Fruit fly (Drosophila melanogaster): ENCODE measurements around the gene CG12985.

CG12985 gene

dm6 chrX:17841923-17842322 is 41.6 kb upstream of the CG12985 start, which contains the start of gene Taf9 (continued):
- TF ChIP-seq pita (GFP tag; optimal IDR thresholded peaks at IDR 0.05), result no peak
- TF ChIP-seq CG18619 (GFP tag; optimal IDR thresholded peaks at IDR 0.05), result no peak
- no peak for TF ChIP-seq CG7987 (GFP tag; optimal IDR thresholded peaks at IDR 0.05)
- TF ChIP-seq CG14860 (GFP tag; IDR thresholded peaks at IDR 0.05; ENCODE audit: partially characterized antibody), result peak; percentile 67
- peak; percentile 53 for TF ChIP-seq CG12659 (GFP tag; optimal IDR thresholded peaks at IDR 0.05)
- TF ChIP-seq CG10267 (tag; optimal IDR thresholded peaks at IDR 0.05), result peak; percentile 87
- peak; percentile 60; the same call in 2 of the 3 replicates for TF ChIP-seq mld (GFP tag; IDR thresholded peaks at IDR 0.05; ENCODE audit: partially characterized antibody)
- TF ChIP-seq CG12391 (tag; optimal IDR thresholded peaks at IDR 0.05), result no peak
- peak; percentile 56 for TF ChIP-seq CG1603 (tag; optimal IDR thresholded peaks at IDR 0.05)
- TF ChIP-seq row (GFP tag; IDR thresholded peaks at IDR 0.05), result peak; percentile 28; the same call in 1 of the 3 replicates
- no peak for TF ChIP-seq psq (GFP tag; optimal IDR thresholded peaks at IDR 0.05)
- TF ChIP-seq CG4404 (GFP tag; IDR thresholded peaks at IDR 0.05), result no peak
- no peak for TF ChIP-seq Dip2 (GFP tag; IDR thresholded peaks at IDR 0.05)
- peak; percentile 94 for TF ChIP-seq Ets65A (GFP tag)
- no peak for TF ChIP-seq mam (GFP tag; optimal IDR thresholded peaks at IDR 0.05)
- no peak for TF ChIP-seq ssp (GFP tag; IDR thresholded peaks at IDR 0.05)
- peak; percentile 85 for TF ChIP-seq CG7963 (GFP tag; IDR thresholded peaks at IDR 0.05; ENCODE audit: partially characterized antibody)
- TF ChIP-seq Awh (GFP tag; IDR thresholded peaks at IDR 0.05), result no peak
- no peak for TF ChIP-seq jing (GFP tag; optimal IDR thresholded peaks at IDR 0.05)
- TF ChIP-seq inv (GFP tag; IDR thresholded peaks at IDR 0.05; ENCODE audit: partially characterized antibody), result peak; percentile 75
- peak; percentile 59 for TF ChIP-seq CG15601 (tag; optimal IDR thresholded peaks at IDR 0.05)
- peak; percentile 93 for TF ChIP-seq CG6791 (GFP tag; IDR thresholded peaks at IDR 0.05; ENCODE audit: partially characterized antibody)
- peak; percentile 29 for TF ChIP-seq CG14710 (tag; optimal IDR thresholded peaks at IDR 0.05)
- peak; percentile 79 for TF ChIP-seq CG3847 (GFP tag; IDR thresholded peaks at IDR 0.05)
- peak; percentile 51 for TF ChIP-seq Sin3A (optimal IDR thresholded peaks at IDR 0.05)
- peak; percentile 95 for TF ChIP-seq CG13287 (GFP tag; IDR thresholded peaks at IDR 0.05; ENCODE audit: partially characterized antibody)
- TF ChIP-seq bsh (GFP tag; optimal IDR thresholded peaks at IDR 0.05), result no peak
- TF ChIP-seq chn (GFP tag; optimal IDR thresholded peaks at IDR 0.05), result no peak
- no peak for TF ChIP-seq CG32767 (GFP tag; IDR thresholded peaks at IDR 0.05)
- no peak for TF ChIP-seq Xrp1 (GFP tag; IDR thresholded peaks at IDR 0.05)
- peak; percentile 68 for TF ChIP-seq Dp (GFP tag; optimal IDR thresholded peaks at IDR 0.05)
- TF ChIP-seq Hsf (GFP tag; optimal IDR thresholded peaks at IDR 0.05), result no peak
- TF ChIP-seq fd102C (GFP tag; optimal IDR thresholded peaks at IDR 0.05), result no peak
- peak; percentile 71 for TF ChIP-seq phol (tag; optimal IDR thresholded peaks at IDR 0.05)
- peak; percentile 94 for TF ChIP-seq chinmo (GFP tag; IDR thresholded peaks at IDR 0.05; ENCODE audit: partially characterized antibody)
- TF ChIP-seq pho (GFP tag; optimal IDR thresholded peaks at IDR 0.05), result no peak
- no peak for TF ChIP-seq Ravus (GFP tag; IDR thresholded peaks at IDR 0.05)
- TF ChIP-seq CG13624 (GFP tag; optimal IDR thresholded peaks at IDR 0.05), result peak; percentile 15
- TF ChIP-seq onecut (GFP tag; IDR thresholded peaks at IDR 0.05), result peak; percentile 93
- TF ChIP-seq hb (GFP tag; IDR thresholded peaks at IDR 0.05; ENCODE audit: partially characterized antibody), result peak; percentile 83
- TF ChIP-seq CG8290 (GFP tag; optimal IDR thresholded peaks at IDR 0.05), result no peak
- peak in 1 of 2 experiments; percentile 31 for TF ChIP-seq CG8290 (tag; optimal IDR thresholded peaks at IDR 0.05)
- no peak for TF ChIP-seq grau (tag; optimal IDR thresholded peaks at IDR 0.05)
- TF ChIP-seq tll (GFP tag; optimal IDR thresholded peaks at IDR 0.05), result no peak
- no peak for TF ChIP-seq CG18262 (tag; optimal IDR thresholded peaks at IDR 0.05)
- TF ChIP-seq CG18764 (GFP tag; optimal IDR thresholded peaks at IDR 0.05), result no peak
- no peak for TF ChIP-seq en (GFP tag; optimal IDR thresholded peaks at IDR 0.05)
- TF ChIP-seq Doc3 (GFP tag; IDR thresholded peaks at IDR 0.05; ENCODE audit: partially characterized antibody), result peak; percentile 69
- TF ChIP-seq Sry-δ (GFP tag; optimal IDR thresholded peaks at IDR 0.05), result peak; percentile 75
- no peak for TF ChIP-seq H2.0 (GFP tag; IDR thresholded peaks at IDR 0.05)
- TF ChIP-seq klu (GFP tag; IDR thresholded peaks at IDR 0.05), result no peak

All from whole organism, embryonic.